Worm (Caenorhabditis elegans) whole organism, L2 larva: ENCODE data around the gene ngn-1.

Experiments
- C34F6.9 ChIP-seq: fragments of 150-350 bp; optimal IDR thresholded peaks from 2 replicates; lab custom pipeline; 2014; ENCODE audit warnings: missing biosample characterization, missing genetic modification characterization
- F13H6.1 ChIP-seq: sonication (generic microtip); optimal IDR thresholded peaks from 2 replicates; lab custom pipeline; 2016; ENCODE audit warnings: missing genetic modification characterization, missing compliant biosample characterization
- R02D3.7 ChIP-seq: fragments of 150-350 bp; optimal IDR thresholded peaks from 2 replicates; lab custom pipeline; 2014; ENCODE audit warnings: missing biosample characterization, missing genetic modification characterization
- Y55F3AM.14 ChIP-seq: fragments of 200-800 bp; sonication (Bioruptor generic); optimal IDR thresholded peaks from 2 replicates; lab custom pipeline; 2018; ENCODE audit warnings: mild to moderate bottlenecking, missing genetic modification characterization, missing compliant biosample characterization
- alr-1 ChIP-seq: fragments of 150-350 bp; optimal IDR thresholded peaks from 2 replicates; lab custom pipeline; 2014; ENCODE audit warnings: missing biosample characterization, missing genetic modification characterization
- ama-1 ChIP-seq: fragments of 150-350 bp; optimal IDR thresholded peaks from 2 replicates; lab custom pipeline; 2018; ENCODE audit warnings: inconsistent platforms
- ceh-16 ChIP-seq: fragments of 150-350 bp; optimal IDR thresholded peaks from 2 replicates; lab custom pipeline; 2014; ENCODE audit warnings: missing biosample characterization, missing genetic modification characterization
- ceh-82 ChIP-seq: fragments of 150-350 bp; optimal IDR thresholded peaks from 2 replicates; lab custom pipeline; 2014; ENCODE audit warnings: missing biosample characterization, missing genetic modification characterization
- crh-2 ChIP-seq: sonication (generic microtip); optimal IDR thresholded peaks from 2 replicates; lab custom pipeline; 2017; ENCODE audit warnings: missing biosample characterization, missing genetic modification characterization
- dmd-4 ChIP-seq: sonication (generic microtip); optimal IDR thresholded peaks from 2 replicates; lab custom pipeline; 2017; ENCODE audit warnings: missing biosample characterization, missing genetic modification characterization
- egl-27 ChIP-seq: sonication (generic microtip); optimal IDR thresholded peaks from 3 replicates; lab custom pipeline; 2017; ENCODE audit warnings: missing biosample characterization, missing genetic modification reagents, missing genetic modification characterization
- elt-3 ChIP-seq: sonication (generic microtip); optimal IDR thresholded peaks from 2 replicates; lab custom pipeline; 2017; ENCODE audit warnings: missing biosample characterization, missing genetic modification characterization
- fos-1 ChIP-seq: fragments of 150-350 bp; optimal IDR thresholded peaks from 2 replicates; lab custom pipeline; 2014; ENCODE audit warnings: missing biosample characterization, missing genetic modification characterization
- gmeb-1 ChIP-seq: fragments of 150-350 bp; optimal IDR thresholded peaks from 2 replicates; lab custom pipeline; 2014; ENCODE audit warnings: missing biosample characterization, missing genetic modification characterization
- lin-11 ChIP-seq: fragments of 150-350 bp; sonication (generic microtip); optimal IDR thresholded peaks from 2 replicates; lab custom pipeline; 2014; ENCODE audit warnings: missing biosample characterization, missing genetic modification characterization, inconsistent platforms, mixed read lengths
- lin-13 ChIP-seq: fragments of 150-350 bp; optimal IDR thresholded peaks from 2 replicates; lab custom pipeline; 2014; ENCODE audit warnings: missing biosample characterization, missing genetic modification reagents, missing genetic modification characterization
- lin-39 ChIP-seq: fragments of 150-350 bp; optimal IDR thresholded peaks from 2 replicates; lab custom pipeline; 2014; ENCODE audit warnings: missing biosample characterization, missing genetic modification reagents, missing genetic modification characterization
- mdl-1 ChIP-seq, 2 experiments: fragments of 150-350 bp in 1 of 2; sonication (generic microtip) in 1 of 2; optimal IDR thresholded peaks; 2 replicates each; lab custom pipeline; 2017; ENCODE audit warnings: missing biosample characterization in 2 of 2, missing genetic modification characterization in 2 of 2
- nhr-10 ChIP-seq: sonication (generic microtip); optimal IDR thresholded peaks from 2 replicates; lab custom pipeline; 2017; ENCODE audit warnings: missing biosample characterization, missing genetic modification characterization
- nhr-11 ChIP-seq: fragments of 150-350 bp; optimal IDR thresholded peaks from 2 replicates; lab custom pipeline; 2014; ENCODE audit warnings: missing biosample characterization, missing genetic modification characterization
- nhr-12 ChIP-seq: fragments of 150-350 bp; optimal IDR thresholded peaks from 2 replicates; lab custom pipeline; 2014; ENCODE audit warnings: missing biosample characterization, missing genetic modification characterization
- nhr-129 ChIP-seq: fragments of 150-350 bp; optimal IDR thresholded peaks from 2 replicates; lab custom pipeline; 2014; ENCODE audit warnings: missing biosample characterization, missing genetic modification characterization
- nhr-21 ChIP-seq: fragments of 150-350 bp; optimal IDR thresholded peaks from 2 replicates; lab custom pipeline; 2014; ENCODE audit warnings: missing biosample characterization, missing genetic modification characterization
- nhr-23 ChIP-seq: fragments of 150-350 bp; optimal IDR thresholded peaks from 2 replicates; lab custom pipeline; 2014; ENCODE audit warnings: missing biosample characterization, missing genetic modification reagents, missing genetic modification characterization
- nhr-237 ChIP-seq: fragments of 150-350 bp; optimal IDR thresholded peaks from 2 replicates; lab custom pipeline; 2014; ENCODE audit warnings: missing biosample characterization, missing genetic modification characterization
- nhr-77 ChIP-seq: fragments of 150-350 bp; optimal IDR thresholded peaks from 2 replicates; lab custom pipeline; 2014; ENCODE audit warnings: missing biosample characterization, missing genetic modification characterization
- peb-1 ChIP-seq: fragments of 150-350 bp; optimal IDR thresholded peaks from 2 replicates; lab custom pipeline; 2014; ENCODE audit warnings: missing biosample characterization, missing genetic modification characterization
- sem-4 ChIP-seq: fragments of 150-350 bp; optimal IDR thresholded peaks from 2 replicates; lab custom pipeline; 2014; ENCODE audit warnings: missing biosample characterization, missing genetic modification reagents, missing genetic modification characterization
- skn-1 ChIP-seq: sonication (generic microtip); optimal IDR thresholded peaks from 2 replicates; lab custom pipeline; 2017; ENCODE audit warnings: missing biosample characterization, missing genetic modification characterization
- sma-9 ChIP-seq, 2 experiments: fragments of 150-350 bp in 1 of 2; sonication (generic microtip) in 1 of 2; optimal IDR thresholded peaks; 2 replicates each; lab custom pipeline; 2014 to 2016; ENCODE audit warnings: missing genetic modification characterization in 2 of 2, mild to moderate bottlenecking in 1 of 2, missing biosample characterization in 1 of 2, missing compliant biosample characterization in 1 of 2, missing genetic modification reagents in 1 of 2, moderate library complexity in 1 of 2
- snpc-4 ChIP-seq: fragments of 150-350 bp; optimal IDR thresholded peaks from 2 replicates; lab custom pipeline; 2014; ENCODE audit warnings: missing biosample characterization, missing genetic modification characterization
- unc-39 ChIP-seq: fragments of 150-350 bp; optimal IDR thresholded peaks from 2 replicates; lab custom pipeline; 2014; ENCODE audit warnings: missing biosample characterization, missing genetic modification characterization
- unc-55 ChIP-seq: fragments of 150-350 bp; sonication (generic microtip); optimal IDR thresholded peaks from 3 replicates; lab custom pipeline; 2014; ENCODE audit warnings: missing biosample characterization, missing genetic modification reagents, missing genetic modification characterization
- unc-62 ChIP-seq: fragments of 150-350 bp; optimal IDR thresholded peaks from 2 replicates; lab custom pipeline; 2014; ENCODE audit warnings: missing biosample characterization, missing genetic modification reagents, missing genetic modification characterization
- ztf-11 ChIP-seq: sonication (generic microtip); optimal IDR thresholded peaks from 2 replicates; lab custom pipeline; 2017; ENCODE audit warnings: missing biosample characterization, missing genetic modification characterization
- ztf-4 ChIP-seq: fragments of 150-350 bp; optimal IDR thresholded peaks from 2 replicates; lab custom pipeline; 2014; ENCODE audit warnings: missing biosample characterization, missing genetic modification characterization

The ngn-1 gene

ce11 chrIV:2634992-2635391 is 6.9 kb upstream of the ngn-1 start:
- TF ChIP-seq unc-55 (GFP tag; lab: Kevin White, UChicago) (no peak), ama-1 (lab: Kevin White, UChicago) (no peak), unc-62 (no peak), sma-9 (GFP tag; optimal IDR thresholded peaks at IDR 0.05; lab: Kevin White, UChicago) (no peak), sma-9 (tag; optimal IDR thresholded peaks at IDR 0.05; lab: Kevin White, UChicago) (no peak), ztf-4 (tag; lab: Kevin White, UChicago) (no peak), egl-27 (tag; lab: Kevin White, UChicago) (no peak), nhr-129 (tag; lab: Kevin White, UChicago) (no peak), snpc-4 (no peak), lin-11 (tag; lab: Kevin White, UChicago) (no peak), unc-39 (tag; lab: Kevin White, UChicago) (no peak), mdl-1 (tag; optimal IDR thresholded peaks at IDR 0.05; lab: Kevin White, UChicago) (no peak), sem-4 (tag; lab: Kevin White, UChicago) (no peak), ceh-16 (tag; lab: Kevin White, UChicago) (no peak), nhr-12 (tag; lab: Kevin White, UChicago) (no peak), nhr-21 (tag; lab: Kevin White, UChicago) (no peak), nhr-23 (tag; lab: Kevin White, UChicago) (no peak), alr-1 (tag; lab: Kevin White, UChicago) (no peak), ztf-11 (no peak), crh-2 (tag; lab: Kevin White, UChicago) (no peak), fos-1 (tag; lab: Kevin White, UChicago) (no peak)

- no peak for TF ChIP-seq nhr-77 (tag; lab: Kevin White, UChicago)
- no peak for TF ChIP-seq mdl-1 (tag; optimal IDR thresholded peaks at IDR 0.05; lab: Kevin White, UChicago)
- TF ChIP-seq peb-1 (tag; lab: Kevin White, UChicago) = no peak
- no peak for TF ChIP-seq lin-39 (tag; lab: Kevin White, UChicago)
- no peak for TF ChIP-seq nhr-10 (tag; lab: Kevin White, UChicago)
- TF ChIP-seq C34F6.9 (tag; lab: Kevin White, UChicago) = no peak
- no peak for TF ChIP-seq egl-27 (tag; lab: Kevin White, UChicago)
- TF ChIP-seq lin-11 (tag; lab: Kevin White, UChicago) = no peak
- no peak for TF ChIP-seq dmd-4
- TF ChIP-seq snpc-4 = no peak
- no peak for TF ChIP-seq nhr-237 (tag; lab: Kevin White, UChicago)
- TF ChIP-seq sma-9 (GFP tag; optimal IDR thresholded peaks at IDR 0.05; lab: Kevin White, UChicago) = no peak
- TF ChIP-seq sma-9 (tag; optimal IDR thresholded peaks at IDR 0.05; lab: Kevin White, UChicago) = no peak
- TF ChIP-seq ceh-82 (tag; lab: Kevin White, UChicago) = no peak
- TF ChIP-seq ztf-11 = no peak
- TF ChIP-seq Y55F3AM.14 (GFP tag; lab: Kevin White, UChicago) = no peak
Observed at ce11 chrIV:2630145-2630544, 2.1 kb upstream of the ngn-1 start.

- TF ChIP-seq ztf-11 (no peak), R02D3.7 (tag; lab: Kevin White, UChicago) (no peak), gmeb-1 (tag; lab: Kevin White, UChicago) (peak; percentile 15), dmd-4 (no peak), mdl-1 (tag; optimal IDR thresholded peaks at IDR 0.05; lab: Kevin White, UChicago) (no peak), crh-2 (tag; lab: Kevin White, UChicago) (peak; percentile 53), Y55F3AM.14 (GFP tag; lab: Kevin White, UChicago) (no peak), nhr-12 (tag; lab: Kevin White, UChicago) (no peak), elt-3 (tag; lab: Kevin White, UChicago) (no peak), nhr-11 (tag; lab: Kevin White, UChicago) (no peak), lin-13 (GFP tag; lab: Kevin White, UChicago) (no peak), fos-1 (tag; lab: Kevin White, UChicago) (peak; percentile 85), F13H6.1 (peak; percentile 26), sma-9 (GFP tag; optimal IDR thresholded peaks at IDR 0.05; lab: Kevin White, UChicago) (no peak), sma-9 (tag; optimal IDR thresholded peaks at IDR 0.05; lab: Kevin White, UChicago) (no peak)
Observed at ce11 chrIV:2618611-2619010, 9.5 kb downstream of the ngn-1 start, which contains the start of gene smf-3. Gene smf-3 (plus strand): TSS chrIV:2618869.

DNA sequence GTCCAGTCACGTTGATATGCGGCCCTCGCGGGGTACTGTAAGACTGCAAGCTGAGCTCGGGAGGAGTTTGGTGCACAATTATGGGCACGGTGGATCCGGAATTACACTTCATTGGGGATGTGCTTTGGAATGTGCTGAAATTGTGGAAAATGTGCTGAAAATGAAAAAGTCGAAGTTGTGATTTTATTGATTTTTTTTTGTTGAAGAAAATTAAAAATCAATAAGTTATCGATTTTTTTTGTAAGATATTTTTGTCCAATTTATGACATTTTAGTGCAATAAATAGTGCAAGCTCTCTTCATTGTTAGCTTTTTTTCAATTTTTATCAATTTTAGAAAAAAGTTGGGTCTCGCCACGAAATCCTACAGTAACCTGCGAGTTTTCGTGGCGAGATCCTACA is 11.2 kb downstream of the ngn-1 start:
- TF ChIP-seq nhr-10 (tag; lab: Kevin White, UChicago) = no peak
- TF ChIP-seq egl-27 (tag; lab: Kevin White, UChicago) = no peak
- TF ChIP-seq F13H6.1 = no peak
- no peak for TF ChIP-seq skn-1
- TF ChIP-seq lin-13 (GFP tag; lab: Kevin White, UChicago) = no peak
- TF ChIP-seq ztf-4 (tag; lab: Kevin White, UChicago) = no peak
